Worm (Caenorhabditis elegans): ENCODE results near the gene C16C8.8.

Gene C16C8.8

ce11 chrII:3439244-3439698, 22.2 kb downstream of the C16C8.8 start:
- TF ChIP-seq sup-37 (GFP tag; optimal IDR thresholded peaks at IDR 0.05) (peak; percentile 10), rnt-1 (tag; optimal IDR thresholded peaks at IDR 0.05) (peak; percentile 51), nhr-84 (tag; optimal IDR thresholded peaks at IDR 0.05) (no peak), blmp-1 (tag; optimal IDR thresholded peaks at IDR 0.05) (peak; percentile 66), tlp-1 (tag; optimal IDR thresholded peaks at IDR 0.05) (peak; percentile 62), lin-35 (GFP tag; optimal IDR thresholded peaks at IDR 0.05) (peak in 1 of 2 experiments; percentile 54), ceh-88 (GFP tag; IDR thresholded peaks at IDR 0.05) (no peak), lin-14 (GFP tag; optimal IDR thresholded peaks at IDR 0.05) (peak; percentile 60), mep-1 (tag; optimal IDR thresholded peaks at IDR 0.05) (peak; percentile 16), nhr-47 (tag; optimal IDR thresholded peaks at IDR 0.05) (peak; percentile 64), nhr-19 (GFP tag; conservative IDR thresholded peaks at IDR 0.05) (peak; percentile 64), sptf-1 (tag; optimal IDR thresholded peaks at IDR 0.05) (no peak), nhr-90 (tag; optimal IDR thresholded peaks at IDR 0.05; ENCODE audit: poor library complexity) (peak; percentile 75), snu-23 (GFP tag; optimal IDR thresholded peaks at IDR 0.05) (peak; percentile 38), pqm-1 (tag; optimal IDR thresholded peaks at IDR 0.05) (peak; percentile 43), tbx-2 (tag; optimal IDR thresholded peaks at IDR 0.05) (peak; percentile 22), efl-1 (optimal IDR thresholded peaks at IDR 0.05) (peak in 1 of 2 experiments; percentile 20), efl-1 (GFP tag; optimal IDR thresholded peaks at IDR 0.05 in 1 of 2) (no peak), ceh-82 (tag; optimal IDR thresholded peaks at IDR 0.05) (peak in 1 of 3 experiments; percentile 3), xbp-1 (tag; optimal IDR thresholded peaks at IDR 0.05) (peak; percentile 4), jun-1 (tag; optimal IDR thresholded peaks at IDR 0.05) (peak; percentile 6), grh-1 (GFP tag; IDR thresholded peaks at IDR 0.05) (0 out of 2 replicates have a peak, but pooled peaks have one; percentile 6), nhr-20 (tag; optimal IDR thresholded peaks at IDR 0.05) (peak; percentile 39), nhr-85 (tag) (peak; percentile 57), elt-3 (tag; optimal IDR thresholded peaks at IDR 0.05) (peak in 3 of 6 experiments; percentile 45 to 62 (median 46)), elt-2 (tag; optimal IDR thresholded peaks at IDR 0.05) (peak; percentile 97), aly-2 (tag; optimal IDR thresholded peaks at IDR 0.05) (no peak), dpl-1 (GFP tag; optimal IDR thresholded peaks at IDR 0.05) (peak in 1 of 3 experiments; percentile 3), nhr-71 (tag; optimal IDR thresholded peaks at IDR 0.05) (peak; percentile 60), fkh-4 (tag; optimal IDR thresholded peaks at IDR 0.05; ENCODE audit: borderline replicate concordance) (no peak), irx-1 (tag; optimal IDR thresholded peaks at IDR 0.05) (no peak)

- peak; percentile 90 for TF ChIP-seq blmp-1 (tag; optimal IDR thresholded peaks at IDR 0.05)
- TF ChIP-seq hlh-4 (tag; optimal IDR thresholded peaks at IDR 0.05) = no peak
Observed at ce11 chrII:3438280-3438679, 23.2 kb downstream of the C16C8.8 start.

ce11 chrII:3437393-3437792, 24.1 kb downstream of the C16C8.8 start:
- TF ChIP-seq fkh-10 (GFP tag; optimal IDR thresholded peaks at IDR 0.05) = no peak
- TF ChIP-seq jun-1 (tag; optimal IDR thresholded peaks at IDR 0.05) = no peak
- TF ChIP-seq zag-1 (tag; optimal IDR thresholded peaks at IDR 0.05) = no peak
- no peak for TF ChIP-seq nhr-28 (tag; optimal IDR thresholded peaks at IDR 0.05)
- TF ChIP-seq isw-1 (GFP tag; IDR thresholded peaks at IDR 0.05) = no peak
- no peak for TF ChIP-seq nhr-77 (tag; optimal IDR thresholded peaks at IDR 0.05)
- TF ChIP-seq sup-37 (GFP tag; optimal IDR thresholded peaks at IDR 0.05) = no peak
- no peak for TF ChIP-seq unc-98 (GFP tag; IDR thresholded peaks at IDR 0.05)
- TF ChIP-seq tlp-1 (tag; optimal IDR thresholded peaks at IDR 0.05) = no peak
- no peak for TF ChIP-seq unc-30 (tag; optimal IDR thresholded peaks at IDR 0.05)
- no peak for TF ChIP-seq fos-1 (tag; optimal IDR thresholded peaks at IDR 0.05)
- TF ChIP-seq vab-15 (tag; optimal IDR thresholded peaks at IDR 0.05) = no peak
- TF ChIP-seq ceh-63 (GFP tag; optimal IDR thresholded peaks at IDR 0.05) = no peak
- no peak for TF ChIP-seq ceh-90 (tag; optimal IDR thresholded peaks at IDR 0.05)
- TF ChIP-seq unc-130 (tag; optimal IDR thresholded peaks at IDR 0.05) = no peak
- no peak for TF ChIP-seq hlh-17 (GFP tag; optimal IDR thresholded peaks at IDR 0.05; ENCODE audit: borderline replicate concordance)
- no peak for TF ChIP-seq swsn-7 (tag; optimal IDR thresholded peaks at IDR 0.05)
- no peak for TF ChIP-seq ces-1 (GFP tag; optimal IDR thresholded peaks at IDR 0.05)
- TF ChIP-seq ceh-8 (GFP tag; optimal IDR thresholded peaks at IDR 0.05) = no peak
- no peak for TF ChIP-seq sptf-1 (tag; optimal IDR thresholded peaks at IDR 0.05)

All from whole organism, L1 larva.